Worm (Caenorhabditis elegans): Measurements from ENCODE around the gene F58F9.1.

DNA sequence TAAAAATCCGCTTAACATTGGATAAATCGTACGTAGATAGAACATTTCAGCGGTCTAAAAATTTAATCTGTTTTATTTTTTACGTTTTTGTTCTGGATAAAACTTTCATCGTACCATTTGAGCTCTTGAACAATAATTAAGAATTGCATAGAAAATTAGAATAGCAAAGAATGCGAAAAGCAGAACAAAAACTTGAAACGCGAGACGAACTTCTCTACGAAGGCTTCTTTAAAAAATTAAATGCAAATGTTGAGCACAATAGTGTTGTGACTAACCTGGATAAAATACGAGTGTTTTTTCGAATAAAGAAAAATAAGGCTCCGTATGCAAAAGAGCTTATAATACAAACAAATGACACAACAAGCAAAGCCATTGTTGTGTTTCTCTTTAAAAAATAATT lies 49.9 kb downstream of the F58F9.1 start:
- TF ChIP-seq ama-1 (optimal IDR thresholded peaks at IDR 0.05) (no peak), tra-4 (tag; optimal IDR thresholded peaks at IDR 0.05) (no peak), tbx-37 (GFP tag; conservative IDR thresholded peaks at IDR 0.05) (no peak), ceh-36 (tag; optimal IDR thresholded peaks at IDR 0.05) (no peak), hnd-1 (tag; optimal IDR thresholded peaks at IDR 0.05) (no peak), B0310.2 (tag; optimal IDR thresholded peaks at IDR 0.05) (no peak), hmbx-1 (tag; optimal IDR thresholded peaks at IDR 0.05) (no peak), pes-1 (GFP tag; IDR thresholded peaks at IDR 0.05) (no peak), flt-1 (GFP tag; IDR thresholded peaks at IDR 0.05) (no peak), scrt-1 (GFP tag; IDR thresholded peaks at IDR 0.05) (no peak)

Measured in whole organism, early embryonic.